Worm (Caenorhabditis elegans) whole organism, L2 larva: Measurements from ENCODE around the gene F19B6.1.
"Not testable (repeated sequence)": the region's sequence is repeated elsewhere in the genome, so short reads cannot be mapped to it uniquely, and the experiment has no call there.

Experiments used
- F13H6.1 ChIP-seq: sonication (generic microtip); optimal IDR thresholded peaks from 2 replicates; lab custom pipeline; 2016; ENCODE audit warnings: missing genetic modification characterization, missing compliant biosample characterization
- R02D3.7 ChIP-seq: fragments of 150-350 bp; optimal IDR thresholded peaks from 2 replicates; lab custom pipeline; 2014; ENCODE audit warnings: missing biosample characterization, missing genetic modification characterization
- Y55F3AM.14 ChIP-seq: fragments of 200-800 bp; sonication (Bioruptor generic); optimal IDR thresholded peaks from 2 replicates; lab custom pipeline; 2018; ENCODE audit warnings: mild to moderate bottlenecking, missing genetic modification characterization, missing compliant biosample characterization
- aly-2 ChIP-seq: fragments of 150-350 bp; optimal IDR thresholded peaks from 2 replicates; lab custom pipeline; 2014; ENCODE audit warnings: missing biosample characterization, missing genetic modification characterization
- ama-1 ChIP-seq: fragments of 150-350 bp; optimal IDR thresholded peaks from 2 replicates; lab custom pipeline; 2018; ENCODE audit warnings: inconsistent platforms
- blmp-1 ChIP-seq: sonication (generic microtip); optimal IDR thresholded peaks from 2 replicates; lab custom pipeline; 2017; ENCODE audit warnings: missing genetic modification characterization, mild to moderate bottlenecking, missing compliant biosample characterization, antibody characterized with exemption, moderate library complexity; ENCODE audit not compliant: insufficient read depth
- ceh-16 ChIP-seq: fragments of 150-350 bp; optimal IDR thresholded peaks from 2 replicates; lab custom pipeline; 2014; ENCODE audit warnings: missing biosample characterization, missing genetic modification characterization
- ceh-82 ChIP-seq: fragments of 150-350 bp; optimal IDR thresholded peaks from 2 replicates; lab custom pipeline; 2014; ENCODE audit warnings: missing biosample characterization, missing genetic modification characterization
- dmd-4 ChIP-seq: sonication (generic microtip); optimal IDR thresholded peaks from 2 replicates; lab custom pipeline; 2017; ENCODE audit warnings: missing biosample characterization, missing genetic modification characterization
- egl-27 ChIP-seq: sonication (generic microtip); optimal IDR thresholded peaks from 3 replicates; lab custom pipeline; 2017; ENCODE audit warnings: missing biosample characterization, missing genetic modification reagents, missing genetic modification characterization
- elt-1 ChIP-seq: fragments of 150-350 bp; optimal IDR thresholded peaks from 2 replicates; lab custom pipeline; 2014; ENCODE audit warnings: missing biosample characterization, missing genetic modification characterization
- elt-3 ChIP-seq: sonication (generic microtip); optimal IDR thresholded peaks from 2 replicates; lab custom pipeline; 2017; ENCODE audit warnings: missing biosample characterization, missing genetic modification characterization
- fos-1 ChIP-seq: fragments of 150-350 bp; optimal IDR thresholded peaks from 2 replicates; lab custom pipeline; 2014; ENCODE audit warnings: missing biosample characterization, missing genetic modification characterization
- gmeb-1 ChIP-seq: fragments of 150-350 bp; optimal IDR thresholded peaks from 2 replicates; lab custom pipeline; 2014; ENCODE audit warnings: missing biosample characterization, missing genetic modification characterization
- lin-39 ChIP-seq: fragments of 150-350 bp; optimal IDR thresholded peaks from 2 replicates; lab custom pipeline; 2014; ENCODE audit warnings: missing biosample characterization, missing genetic modification reagents, missing genetic modification characterization
- lsy-2 ChIP-seq, 2 experiments: fragments of 150-350 bp in 1 of 2; sonication (generic microtip) in 1 of 2; optimal IDR thresholded peaks; 2 replicates each; lab custom pipeline; 2014 to 2017; ENCODE audit warnings: missing biosample characterization in 2 of 2, missing genetic modification characterization in 2 of 2
- mab-5 ChIP-seq: fragments of 150-350 bp; optimal IDR thresholded peaks from 2 replicates; lab custom pipeline; 2014; ENCODE audit warnings: missing biosample characterization, missing genetic modification characterization
- mbf-1 ChIP-seq: sonication (generic microtip); optimal IDR thresholded peaks from 2 replicates; lab custom pipeline; 2017; ENCODE audit warnings: missing biosample characterization, missing genetic modification characterization
- mdl-1 ChIP-seq, 2 experiments: fragments of 150-350 bp in 1 of 2; sonication (generic microtip) in 1 of 2; optimal IDR thresholded peaks; 2 replicates each; lab custom pipeline; 2017; ENCODE audit warnings: missing biosample characterization in 2 of 2, missing genetic modification characterization in 2 of 2
- nhr-10 ChIP-seq: sonication (generic microtip); optimal IDR thresholded peaks from 2 replicates; lab custom pipeline; 2017; ENCODE audit warnings: missing biosample characterization, missing genetic modification characterization
- nhr-11 ChIP-seq: fragments of 150-350 bp; optimal IDR thresholded peaks from 2 replicates; lab custom pipeline; 2014; ENCODE audit warnings: missing biosample characterization, missing genetic modification characterization
- nhr-12 ChIP-seq: fragments of 150-350 bp; optimal IDR thresholded peaks from 2 replicates; lab custom pipeline; 2014; ENCODE audit warnings: missing biosample characterization, missing genetic modification characterization
- nhr-129 ChIP-seq: fragments of 150-350 bp; optimal IDR thresholded peaks from 2 replicates; lab custom pipeline; 2014; ENCODE audit warnings: missing biosample characterization, missing genetic modification characterization
- nhr-23 ChIP-seq: fragments of 150-350 bp; optimal IDR thresholded peaks from 2 replicates; lab custom pipeline; 2014; ENCODE audit warnings: missing biosample characterization, missing genetic modification reagents, missing genetic modification characterization
- nhr-237 ChIP-seq: fragments of 150-350 bp; optimal IDR thresholded peaks from 2 replicates; lab custom pipeline; 2014; ENCODE audit warnings: missing biosample characterization, missing genetic modification characterization
- nhr-25 ChIP-seq: fragments of 150-350 bp; sonication (generic microtip); optimal IDR thresholded peaks from 3 replicates; lab custom pipeline; 2014; ENCODE audit warnings: missing biosample characterization, missing genetic modification characterization
- nhr-6 ChIP-seq: fragments of 150-350 bp; optimal IDR thresholded peaks from 2 replicates; lab custom pipeline; 2014; ENCODE audit warnings: missing biosample characterization, missing genetic modification characterization
- nhr-77 ChIP-seq: fragments of 150-350 bp; optimal IDR thresholded peaks from 2 replicates; lab custom pipeline; 2014; ENCODE audit warnings: missing biosample characterization, missing genetic modification characterization
- peb-1 ChIP-seq: fragments of 150-350 bp; optimal IDR thresholded peaks from 2 replicates; lab custom pipeline; 2014; ENCODE audit warnings: missing biosample characterization, missing genetic modification characterization
- sem-4 ChIP-seq: fragments of 150-350 bp; optimal IDR thresholded peaks from 2 replicates; lab custom pipeline; 2014; ENCODE audit warnings: missing biosample characterization, missing genetic modification reagents, missing genetic modification characterization
- sma-3 ChIP-seq: sonication (generic microtip); optimal IDR thresholded peaks from 2 replicates; lab custom pipeline; 2016; ENCODE audit warnings: missing genetic modification reagents, missing genetic modification characterization, missing compliant biosample characterization
- sma-9 ChIP-seq, 2 experiments: fragments of 150-350 bp in 1 of 2; sonication (generic microtip) in 1 of 2; optimal IDR thresholded peaks; 2 replicates each; lab custom pipeline; 2014 to 2016; ENCODE audit warnings: missing genetic modification characterization in 2 of 2, mild to moderate bottlenecking in 1 of 2, missing biosample characterization in 1 of 2, missing compliant biosample characterization in 1 of 2, missing genetic modification reagents in 1 of 2, moderate library complexity in 1 of 2
- unc-39 ChIP-seq: fragments of 150-350 bp; optimal IDR thresholded peaks from 2 replicates; lab custom pipeline; 2014; ENCODE audit warnings: missing biosample characterization, missing genetic modification characterization
- unc-55 ChIP-seq: fragments of 150-350 bp; sonication (generic microtip); optimal IDR thresholded peaks from 3 replicates; lab custom pipeline; 2014; ENCODE audit warnings: missing biosample characterization, missing genetic modification reagents, missing genetic modification characterization
- unc-62 ChIP-seq: fragments of 150-350 bp; optimal IDR thresholded peaks from 2 replicates; lab custom pipeline; 2014; ENCODE audit warnings: missing biosample characterization, missing genetic modification reagents, missing genetic modification characterization
- ztf-11 ChIP-seq: sonication (generic microtip); optimal IDR thresholded peaks from 2 replicates; lab custom pipeline; 2017; ENCODE audit warnings: missing biosample characterization, missing genetic modification characterization

F19B6.1 gene

ce11 chrIV:12334708-12335107 is 1.2 kb downstream of the F19B6.1 start:
- TF ChIP-seq unc-55 (peak; percentile 34), lsy-2 (tag; optimal IDR thresholded peaks at IDR 0.05; lab: Kevin White, UChicago) (peak in 1 of 2 experiments; percentile 46), gmeb-1 (tag; lab: Kevin White, UChicago) (peak; percentile 65), F13H6.1 (tag; lab: Kevin White, UChicago) (no peak), ceh-16 (tag; lab: Kevin White, UChicago) (no peak), nhr-129 (peak; percentile 17), blmp-1 (tag; lab: Kevin White, UChicago) (no peak), egl-27 (tag; lab: Kevin White, UChicago) (no peak), sem-4 (tag; lab: Kevin White, UChicago) (no peak), nhr-11 (no peak), Y55F3AM.14 (no peak), ztf-11 (tag; lab: Kevin White, UChicago) (no peak), fos-1 (no peak), sma-9 (GFP tag; optimal IDR thresholded peaks at IDR 0.05; lab: Kevin White, UChicago) (no peak), sma-9 (tag; optimal IDR thresholded peaks at IDR 0.05; lab: Kevin White, UChicago) (no peak), ceh-82 (tag; lab: Kevin White, UChicago) (no peak), unc-62 (GFP tag; lab: Kevin White, UChicago) (no peak), aly-2 (tag; lab: Kevin White, UChicago) (no peak)

DNA sequence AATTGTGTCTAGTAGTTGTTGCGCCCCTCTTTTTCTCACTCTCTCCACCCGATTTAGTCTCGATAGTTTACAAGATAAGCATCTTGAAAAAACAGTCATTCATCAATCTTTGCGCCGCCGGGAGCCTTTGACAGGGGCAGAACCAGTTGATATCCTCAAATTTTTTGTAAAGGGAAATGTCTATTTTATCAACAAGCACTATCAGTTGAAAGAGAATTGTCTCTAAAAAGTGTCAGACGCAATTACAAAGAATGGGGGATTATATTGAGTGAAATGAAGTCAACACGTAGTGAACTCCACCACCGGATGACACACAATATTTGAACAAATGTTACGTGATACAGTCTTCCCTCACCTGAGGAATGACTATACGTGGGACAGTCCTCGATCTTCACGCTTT is 1.7 kb downstream of the F19B6.1 start:
- TF ChIP-seq unc-39 (tag; lab: Kevin White, UChicago) (no peak), R02D3.7 (tag; lab: Kevin White, UChicago) (no peak), nhr-10 (no peak), F13H6.1 (tag; lab: Kevin White, UChicago) (no peak), mab-5 (tag; lab: Kevin White, UChicago) (no peak), unc-55 (no peak), peb-1 (tag; lab: Kevin White, UChicago) (no peak), gmeb-1 (tag; lab: Kevin White, UChicago) (no peak), nhr-129 (no peak), ama-1 (lab: Kevin White, UChicago) (no peak), nhr-12 (tag; lab: Kevin White, UChicago) (no peak), egl-27 (tag; lab: Kevin White, UChicago) (no peak), nhr-23 (tag; lab: Kevin White, UChicago) (no peak), mdl-1 (tag; optimal IDR thresholded peaks at IDR 0.05; lab: Kevin White, UChicago) (no peak), Y55F3AM.14 (no peak), sma-9 (GFP tag; optimal IDR thresholded peaks at IDR 0.05; lab: Kevin White, UChicago) (no peak), sma-9 (tag; optimal IDR thresholded peaks at IDR 0.05; lab: Kevin White, UChicago) (no peak), elt-1 (tag; lab: Kevin White, UChicago) (no peak), ceh-16 (tag; lab: Kevin White, UChicago) (no peak)

ce11 chrIV:12330840-12331359 is 5.0 kb downstream of the F19B6.1 start, which contains the start of gene ufd-1:
ufd-1 (minus strand) TSS chrIV:12330890.
- TF ChIP-seq lsy-2 (tag; optimal IDR thresholded peaks at IDR 0.05; lab: Kevin White, UChicago) (peak in 1 of 2 experiments; percentile 16), nhr-12 (tag; lab: Kevin White, UChicago) (no peak), nhr-129 (peak; percentile 47), mab-5 (tag; lab: Kevin White, UChicago) (no peak), elt-3 (tag; lab: Kevin White, UChicago) (no peak), fos-1 (peak; percentile 0), unc-55 (peak; percentile 1)

DNA sequence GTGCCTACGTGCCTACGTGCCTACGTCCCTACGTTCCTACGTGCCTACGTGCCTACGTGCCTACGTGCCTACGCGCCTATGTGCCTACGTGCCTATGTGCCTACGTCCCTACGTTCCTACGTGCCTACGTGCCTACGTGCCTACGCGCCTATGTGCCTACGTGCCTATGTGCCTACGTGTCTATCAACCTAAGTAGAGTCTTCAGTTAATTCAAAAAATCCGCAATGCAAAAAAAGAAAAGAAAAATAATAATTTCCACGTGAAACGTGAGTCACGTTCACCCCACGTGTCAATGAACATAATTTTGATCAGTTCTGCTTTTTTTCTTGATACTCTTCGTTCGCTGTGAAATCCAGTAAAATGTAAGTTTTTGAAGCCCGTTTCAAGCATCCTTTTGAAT is 8.9 kb downstream of the F19B6.1 start, which contains the start of gene F19B6.3:
Gene F19B6.3, plus strand, starts transcription at position 301 of the 400 bp plus-strand sequence.
- TF ChIP-seq gmeb-1 (tag; lab: Kevin White, UChicago); F13H6.1 (tag; lab: Kevin White, UChicago); mbf-1: not testable (repeated sequence)
- TF ChIP-seq, all 48 proteins: peak for 0; not testable (repeated sequence) for 48

DNA sequence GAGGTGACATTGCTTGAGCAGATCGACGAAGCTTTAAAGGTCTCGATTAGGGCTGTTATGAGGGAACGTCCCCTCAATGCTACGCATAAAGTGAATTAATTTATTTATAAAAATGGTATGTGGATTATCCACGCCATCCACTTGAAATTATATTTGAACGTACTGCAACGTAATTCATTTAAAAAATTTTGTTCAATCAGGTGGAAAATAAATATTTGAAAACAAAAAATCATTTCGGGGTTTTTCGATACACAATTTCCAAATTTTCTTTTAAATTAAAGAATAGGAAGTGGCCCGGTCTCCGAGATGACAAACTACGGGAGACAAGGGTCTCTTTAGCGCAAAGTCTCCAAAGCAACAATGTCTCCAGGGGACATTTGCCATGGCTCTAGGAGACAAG is 24.3 kb downstream of the F19B6.1 start, which contains the start of gene oac-58:
Gene oac-58, minus strand, starts transcription at position 101 of the 400 bp plus-strand sequence.
- no peak for TF ChIP-seq unc-62 (GFP tag; lab: Kevin White, UChicago)
- no peak for TF ChIP-seq nhr-6 (tag; lab: Kevin White, UChicago)
- no peak for TF ChIP-seq nhr-25 (tag; lab: Kevin White, UChicago)
- no peak for TF ChIP-seq gmeb-1 (tag; lab: Kevin White, UChicago)
- TF ChIP-seq dmd-4: no peak
- TF ChIP-seq peb-1 (tag; lab: Kevin White, UChicago): no peak
- no peak for TF ChIP-seq elt-3 (tag; lab: Kevin White, UChicago)
- no peak for TF ChIP-seq nhr-77 (tag; lab: Kevin White, UChicago)
- no peak for TF ChIP-seq nhr-129
- no peak for TF ChIP-seq sem-4 (tag; lab: Kevin White, UChicago)
- no peak for TF ChIP-seq unc-55
- TF ChIP-seq nhr-12 (tag; lab: Kevin White, UChicago): no peak
- TF ChIP-seq lin-39 (tag; lab: Kevin White, UChicago): no peak
- TF ChIP-seq egl-27 (tag; lab: Kevin White, UChicago): no peak
- TF ChIP-seq ceh-16 (tag; lab: Kevin White, UChicago): no peak
- no peak for TF ChIP-seq blmp-1 (tag; lab: Kevin White, UChicago)
- no peak for TF ChIP-seq nhr-237 (tag; lab: Kevin White, UChicago)
- no peak for TF ChIP-seq sma-3 (GFP tag; lab: Kevin White, UChicago)
- TF ChIP-seq nhr-10: no peak
- no peak for TF ChIP-seq fos-1
